Worm (Caenorhabditis elegans) whole organism, early embryonic: Measurements from ENCODE around the gene lgc-38.

Source experiments
- B0310.2 ChIP-seq: sonication (generic microtip); optimal IDR thresholded peaks from 2 replicates; lab custom pipeline; 2016; ENCODE audit warnings: mild to moderate bottlenecking, missing genetic modification characterization, missing compliant biosample characterization
- F13C5.2 ChIP-seq: sonication (generic microtip); optimal IDR thresholded peaks from 2 replicates; lab custom pipeline; 2017; ENCODE audit warnings: mild to moderate bottlenecking, missing genetic modification characterization, inconsistent platforms, missing compliant biosample characterization
- aly-1 ChIP-seq: sonication (generic microtip); optimal IDR thresholded peaks from 2 replicates; lab custom pipeline; 2016; ENCODE audit warnings: missing genetic modification characterization, missing compliant biosample characterization
- ama-1 ChIP-seq: fragments of 150-350 bp; optimal IDR thresholded peaks from 2 replicates; lab custom pipeline; 2014
- ceh-13 ChIP-seq: fragments of 200-800 bp; sonication (Bioruptor generic); optimal IDR thresholded peaks from 2 replicates; lab custom pipeline; 2018; ENCODE audit warnings: mild to moderate bottlenecking, missing genetic modification characterization, missing compliant biosample characterization
- ceh-36 ChIP-seq: sonication (generic microtip); optimal IDR thresholded peaks from 2 replicates; lab custom pipeline; 2016; ENCODE audit warnings: missing genetic modification characterization, inconsistent platforms, missing compliant biosample characterization
- ets-7 ChIP-seq: sonication (generic microtip); optimal IDR thresholded peaks from 2 replicates; lab custom pipeline; 2016; ENCODE audit warnings: missing genotype, missing genetic modification characterization, missing compliant biosample characterization
- flt-1 ChIP-seq: fragments of 200-800 bp; sonication (Bioruptor generic); IDR thresholded peaks from 2 replicates; pipeline ENCODE4 v1.3.6; 2022; ENCODE audit warnings: missing genetic modification characterization, missing compliant biosample characterization
- hmbx-1 ChIP-seq: sonication (generic microtip); optimal IDR thresholded peaks from 2 replicates; lab custom pipeline; 2016; ENCODE audit warnings: mild to moderate bottlenecking, missing genetic modification characterization, missing compliant biosample characterization
- hmg-4 ChIP-seq: fragments of 200-800 bp; sonication (Bioruptor generic); optimal IDR thresholded peaks from 2 replicates; lab custom pipeline; 2018; ENCODE audit warnings: mild to moderate bottlenecking, missing genetic modification characterization, missing compliant biosample characterization
- hnd-1 ChIP-seq: sonication (generic microtip); optimal IDR thresholded peaks from 2 replicates; lab custom pipeline; 2016; ENCODE audit warnings: missing genetic modification characterization, missing compliant biosample characterization
- pes-1 ChIP-seq: fragments of 200-800 bp; sonication (Bioruptor generic); IDR thresholded peaks from 2 replicates; pipeline ENCODE4 v1.3.6; 2022; ENCODE audit warnings: missing genetic modification reagents, missing genetic modification characterization, missing compliant biosample characterization
- scrt-1 ChIP-seq: fragments of 200-800 bp; sonication (Bioruptor generic); IDR thresholded peaks from 2 replicates; pipeline ENCODE4 v1.3.6; 2022; ENCODE audit warnings: missing genetic modification characterization, missing compliant biosample characterization
- sea-1 ChIP-seq: fragments of 200-800 bp; sonication (Bioruptor generic); conservative IDR thresholded peaks from 2 replicates; pipeline ENCODE4 v1.3.6; 2022; ENCODE audit warnings: missing genetic modification characterization, missing compliant biosample characterization
- tbx-11 ChIP-seq: fragments of 200-800 bp; sonication (Bioruptor generic); IDR thresholded peaks from 2 replicates; pipeline ENCODE4 v1.3.6; 2022; ENCODE audit warnings: missing genetic modification characterization, missing compliant biosample characterization
- tbx-37 ChIP-seq: fragments of 200-800 bp; sonication (Bioruptor generic); conservative IDR thresholded peaks from 2 replicates; pipeline ENCODE4 v1.3.6; 2022; ENCODE audit warnings: missing genetic modification reagents, missing genetic modification characterization, missing compliant biosample characterization
- tra-4 ChIP-seq: sonication (generic microtip); optimal IDR thresholded peaks from 2 replicates; lab custom pipeline; 2017; ENCODE audit warnings: missing genetic modification characterization, missing compliant biosample characterization

lgc-38 gene

ce11 chrIII:7008836-7009235 lies at the start of gene lgc-38:
Gene lgc-38 (plus strand): TSS chrIII:7009136.
- TF ChIP-seq hmg-4 (GFP tag; lab: Kevin White, UChicago) (no peak), ets-7 (tag; lab: Kevin White, UChicago) (no peak)

- peak; percentile 8 for TF ChIP-seq F13C5.2 (tag; lab: Kevin White, UChicago)
- TF ChIP-seq tbx-37 (GFP tag; lab: Robert Waterston, UW) = no peak
Measured at ce11 chrIII:6961167-6961566, 47.8 kb upstream of the lgc-38 start.

- TF ChIP-seq ceh-13 (GFP tag; lab: Kevin White, UChicago) (no peak), flt-1 (GFP tag; lab: Robert Waterston, UW) (no peak), tbx-37 (GFP tag; lab: Robert Waterston, UW) (no peak), pes-1 (GFP tag; lab: Robert Waterston, UW) (no peak), hnd-1 (tag; lab: Kevin White, UChicago) (no peak), ets-7 (tag; lab: Kevin White, UChicago) (no peak), hmbx-1 (tag; lab: Kevin White, UChicago) (no peak), tbx-11 (GFP tag; lab: Robert Waterston, UW) (no peak), scrt-1 (GFP tag; lab: Robert Waterston, UW) (no peak), sea-1 (no peak), ama-1 (lab: Kevin White, UChicago) (no peak), F13C5.2 (tag; lab: Kevin White, UChicago) (no peak), hmg-4 (GFP tag; lab: Kevin White, UChicago) (no peak), ceh-36 (tag; lab: Kevin White, UChicago) (no peak), tra-4 (tag; lab: Kevin White, UChicago) (no peak), aly-1 (tag; lab: Kevin White, UChicago) (no peak), B0310.2 (no peak)
Measured at ce11 chrIII:6961937-6962504, 46.9 kb upstream of the lgc-38 start, which contains the start of the genes rpn-6.1 and F57B9.1. Gene rpn-6.1 (minus strand): TSS chrIII:6962001. Gene F57B9.1 (plus strand): TSS chrIII:6962090.

ce11 chrIII:6968080-6968639 lies 40.8 kb upstream of the lgc-38 start, which contains the start of gene panl-2:
Gene panl-2 (minus strand): TSS chrIII:6968130.
- TF ChIP-seq ama-1 (lab: Kevin White, UChicago) (no peak), tbx-37 (GFP tag; lab: Robert Waterston, UW) (no peak), flt-1 (GFP tag; lab: Robert Waterston, UW) (no peak), scrt-1 (GFP tag; lab: Robert Waterston, UW) (no peak), ets-7 (tag; lab: Kevin White, UChicago) (no peak), ceh-13 (GFP tag; lab: Kevin White, UChicago) (no peak), B0310.2 (no peak)

ce11 chrIII:6968655-6969054 lies 40.3 kb upstream of the lgc-38 start:
- TF ChIP-seq flt-1 (GFP tag; lab: Robert Waterston, UW) = no peak
- no peak for TF ChIP-seq hmbx-1 (tag; lab: Kevin White, UChicago)

- no peak for TF ChIP-seq ama-1 (lab: Kevin White, UChicago)
- TF ChIP-seq B0310.2 = no peak
- no peak for TF ChIP-seq ets-7 (tag; lab: Kevin White, UChicago)
- TF ChIP-seq hnd-1 (tag; lab: Kevin White, UChicago) = no peak
- no peak for TF ChIP-seq aly-1 (tag; lab: Kevin White, UChicago)
- TF ChIP-seq flt-1 (GFP tag; lab: Robert Waterston, UW) = no peak
- no peak for TF ChIP-seq F13C5.2 (tag; lab: Kevin White, UChicago)
- no peak for TF ChIP-seq tbx-37 (GFP tag; lab: Robert Waterston, UW)
- TF ChIP-seq tbx-11 (GFP tag; lab: Robert Waterston, UW) = no peak
- TF ChIP-seq hmg-4 (GFP tag; lab: Kevin White, UChicago) = no peak
- no peak for TF ChIP-seq pes-1 (GFP tag; lab: Robert Waterston, UW)
- no peak for TF ChIP-seq ceh-13 (GFP tag; lab: Kevin White, UChicago)
- no peak for TF ChIP-seq tra-4 (tag; lab: Kevin White, UChicago)
- TF ChIP-seq ceh-36 (tag; lab: Kevin White, UChicago) = no peak
Measured at ce11 chrIII:6969090-6969489, 39.8 kb upstream of the lgc-38 start, which contains the start of gene F31E3.12. Gene F31E3.12 (plus strand): TSS chrIII:6969390.

- no peak for TF ChIP-seq sea-1
Measured at ce11 chrIII:6969781-6970342, 39.1 kb upstream of the lgc-38 start.

- TF ChIP-seq ets-7 (tag; lab: Kevin White, UChicago) (no peak), tbx-37 (GFP tag; lab: Robert Waterston, UW) (no peak), ama-1 (lab: Kevin White, UChicago) (no peak), ceh-36 (tag; lab: Kevin White, UChicago) (no peak), scrt-1 (GFP tag; lab: Robert Waterston, UW) (no peak), tra-4 (tag; lab: Kevin White, UChicago) (no peak)
Measured at ce11 chrIII:6970744-6971143, 38.2 kb upstream of the lgc-38 start.
